Fruit fly (Drosophila melanogaster) whole organism, embryonic: Measurements from ENCODE around the gene CG31548.

ENCODE experiments used
- Ada2b ChIP-seq: fragments of 200-800 bp; sonication (Bioruptor generic); IDR thresholded peaks from 2 replicates; pipeline ENCODE4 v1.3.6; 2022; ENCODE audit warnings: missing biosample characterization, missing genetic modification characterization
- BEAF-32 ChIP-seq: fragments of 200-800 bp; sonication (Bioruptor generic); optimal IDR thresholded peaks from 3 replicates; lab custom pipeline; 2017; ENCODE audit warnings: missing biosample characterization, missing genetic modification characterization, mild to moderate bottlenecking, moderate library complexity, missing genetic modification reagents
- Bdp1 ChIP-seq: fragments of 200-800 bp; sonication (Bioruptor generic); optimal IDR thresholded peaks from 3 replicates; lab custom pipeline; 2016; ENCODE audit warnings: missing biosample characterization, missing genetic modification characterization
- C15 ChIP-seq: fragments of 200-800 bp; sonication (Bioruptor generic); IDR thresholded peaks from 3 replicates; pipeline ENCODE4 v1.3.6; 2022; ENCODE audit warnings: missing biosample characterization, missing genetic modification characterization
- CG10565 ChIP-seq: fragments of 200-800 bp; sonication (Bioruptor generic); optimal IDR thresholded peaks from 3 replicates; lab custom pipeline; 2016; ENCODE audit warnings: missing biosample characterization, mild to moderate bottlenecking, missing genetic modification characterization
- CG11398 ChIP-seq: fragments of 200-800 bp; sonication (Bioruptor generic); optimal IDR thresholded peaks from 2 replicates; lab custom pipeline; 2016; ENCODE audit warnings: missing biosample characterization, missing genetic modification characterization
- CG11695 ChIP-seq: fragments of 200-800 bp; sonication (Bioruptor generic); IDR thresholded peaks from 3 replicates; pipeline ENCODE4 v1.3.6; 2022; ENCODE audit warnings: missing biosample characterization, missing genetic modification characterization
- CG13123 ChIP-seq: fragments of 200-800 bp; sonication (Bioruptor generic); optimal IDR thresholded peaks from 2 replicates; lab custom pipeline; 2016; ENCODE audit warnings: missing biosample characterization, missing genetic modification characterization
- CG13287 ChIP-seq: fragments of 200-800 bp; sonication (Bioruptor generic); IDR thresholded peaks from 2 replicates; pipeline ENCODE4 v1.3.6; 2022; ENCODE audit warnings: missing biosample characterization, missing genetic modification characterization; ENCODE audit not compliant: partially characterized antibody
- CG14441 ChIP-seq: fragments of 200-800 bp; sonication (Bioruptor generic); IDR thresholded peaks from 2 replicates; pipeline ENCODE4 v1.3.6; 2022; ENCODE audit warnings: missing biosample characterization, missing genetic modification characterization
- CG15696 ChIP-seq: fragments of 200-800 bp; sonication (Bioruptor generic); optimal IDR thresholded peaks from 2 replicates; lab custom pipeline; 2019; ENCODE audit warnings: missing biosample characterization, mild to moderate bottlenecking, missing genetic modification characterization, moderate library complexity
- CG17802 ChIP-seq: fragments of 200-800 bp; sonication (Bioruptor generic); optimal IDR thresholded peaks from 2 replicates; lab custom pipeline; 2018; ENCODE audit warnings: missing biosample characterization, mild to moderate bottlenecking, missing genetic modification characterization, moderate library complexity
- CG17912 ChIP-seq: fragments of 200-800 bp; sonication (Bioruptor generic); optimal IDR thresholded peaks from 2 replicates; lab custom pipeline; 2018; ENCODE audit warnings: missing biosample characterization, mild to moderate bottlenecking, missing genetic modification characterization
- CG18619 ChIP-seq: fragments of 200-800 bp; sonication (Bioruptor generic); optimal IDR thresholded peaks from 3 replicates; lab custom pipeline; 2017; ENCODE audit warnings: missing biosample characterization, mild to moderate bottlenecking, missing genetic modification characterization
- CG30403 ChIP-seq: fragments of 200-800 bp; sonication (Bioruptor generic); optimal IDR thresholded peaks from 3 replicates; lab custom pipeline; 2016; ENCODE audit warnings: missing biosample characterization, missing genetic modification characterization
- CG4617 ChIP-seq: fragments of 200-800 bp; sonication (Bioruptor generic); optimal IDR thresholded peaks from 3 replicates; lab custom pipeline; 2016; ENCODE audit warnings: missing biosample characterization, missing genetic modification characterization, borderline replicate concordance
- CG5953 ChIP-seq: fragments of 200-800 bp; sonication (Bioruptor generic); IDR thresholded peaks from 2 replicates; pipeline ENCODE4 v1.3.6; 2022; ENCODE audit warnings: missing biosample characterization, missing genetic modification characterization
- CG8089 ChIP-seq: fragments of 200-800 bp; sonication (Bioruptor generic); optimal IDR thresholded peaks from 3 replicates; lab custom pipeline; 2016; ENCODE audit warnings: missing biosample characterization, missing genetic modification characterization
- CG8290 ChIP-seq, 3 experiments: fragments of 200-800 bp; sonication (Bioruptor generic); optimal IDR thresholded peaks; 2 replicates each; lab custom pipeline; 2016 to 2019; ENCODE audit warnings: missing biosample characterization in 3 of 3, missing genetic modification characterization in 3 of 3, mild to moderate bottlenecking in 2 of 3, moderate library complexity in 1 of 3
- CG8478 ChIP-seq: fragments of >200 bp; optimal IDR thresholded peaks from 2 replicates; lab custom pipeline; 2018
- Dp ChIP-seq: fragments of 200-800 bp; sonication (Bioruptor generic); optimal IDR thresholded peaks from 2 replicates; lab custom pipeline; 2018; ENCODE audit warnings: missing biosample characterization, mild to moderate bottlenecking, missing genetic modification characterization, moderate library complexity
- E2f1 ChIP-seq: fragments of 200-800 bp; sonication (Bioruptor generic); IDR thresholded peaks from 2 replicates; pipeline ENCODE4 v1.3.6; 2022; ENCODE audit warnings: missing biosample characterization, missing genetic modification characterization
- E2f2 ChIP-seq: fragments of 200-800 bp; sonication (Bioruptor generic); IDR thresholded peaks from 2 replicates; pipeline ENCODE4 v1.3.6; 2022; ENCODE audit warnings: missing biosample characterization, missing genetic modification characterization
- ERR ChIP-seq: fragments of 200-800 bp; sonication (Bioruptor generic); optimal IDR thresholded peaks from 2 replicates; lab custom pipeline; 2016; ENCODE audit warnings: missing biosample characterization, missing genetic modification characterization
- Gug ChIP-seq: fragments of 200-800 bp; sonication (Bioruptor generic); IDR thresholded peaks from 4 replicates; pipeline ENCODE4 v1.3.6; 2022; ENCODE audit warnings: missing biosample characterization, missing genetic modification characterization
- HmgZ ChIP-seq: fragments of 200-800 bp; sonication (Bioruptor generic); optimal IDR thresholded peaks from 2 replicates; lab custom pipeline; 2018; ENCODE audit warnings: missing biosample characterization, mild to moderate bottlenecking, missing genetic modification characterization
- Kr ChIP-seq: fragments of 200-800 bp; sonication (Bioruptor generic); optimal IDR thresholded peaks from 2 replicates; lab custom pipeline; 2017; ENCODE audit warnings: missing biosample characterization, mild to moderate bottlenecking, missing genetic modification characterization
- Mrtf ChIP-seq: fragments of 200-800 bp; sonication (Bioruptor generic); IDR thresholded peaks from 3 replicates; pipeline ENCODE4 v1.3.6; 2022; ENCODE audit warnings: missing biosample characterization, missing genetic modification characterization
- Nf-YC ChIP-seq: fragments of 200-800 bp; optimal IDR thresholded peaks from 3 replicates; lab custom pipeline; 2019; ENCODE audit warnings: missing biosample characterization, mild to moderate bottlenecking, missing genetic modification characterization, moderate library complexity
- Side ChIP-seq: fragments of 200-800 bp; sonication (Bioruptor generic); optimal IDR thresholded peaks from 2 replicates; lab custom pipeline; 2016; ENCODE audit warnings: missing biosample characterization, missing genetic modification characterization
- Sox100B ChIP-seq: fragments of 200-800 bp; sonication (Bioruptor generic); optimal IDR thresholded peaks from 3 replicates; lab custom pipeline; 2018; ENCODE audit warnings: missing biosample characterization, mild to moderate bottlenecking, missing genetic modification characterization
- Ssrp ChIP-seq: fragments of 200-800 bp; sonication (Bioruptor generic); optimal IDR thresholded peaks from 2 replicates; lab custom pipeline; 2018; ENCODE audit warnings: missing biosample characterization, mild to moderate bottlenecking, missing genetic modification characterization, moderate library complexity
- Taf1 ChIP-seq: fragments of 200-800 bp; sonication (Bioruptor generic); IDR thresholded peaks from 2 replicates; pipeline ENCODE4 v1.3.6; 2022; ENCODE audit warnings: missing biosample characterization, missing genetic modification characterization
- Xrp1 ChIP-seq: fragments of 200-800 bp; sonication (Bioruptor generic); IDR thresholded peaks from 2 replicates; pipeline ENCODE4 v1.3.6; 2022; ENCODE audit warnings: missing biosample characterization, missing genetic modification characterization
- al ChIP-seq: fragments of 200-800 bp; sonication (Bioruptor generic); IDR thresholded peaks from 2 replicates; pipeline ENCODE4 v1.3.6; 2022; ENCODE audit warnings: missing biosample characterization, missing genetic modification characterization
- amos ChIP-seq: fragments of 200-800 bp; sonication (Bioruptor generic); IDR thresholded peaks from 2 replicates; pipeline ENCODE4 v1.3.6; 2022; ENCODE audit warnings: missing biosample characterization, missing genetic modification characterization; ENCODE audit not compliant: partially characterized antibody
- cad ChIP-seq: fragments of >200 bp; optimal IDR thresholded peaks from 2 replicates; lab custom pipeline; 2017; ENCODE audit warnings: missing biosample characterization, missing genetic modification characterization
- caup ChIP-seq: fragments of 200-800 bp; sonication (Bioruptor generic); optimal IDR thresholded peaks from 3 replicates; lab custom pipeline; 2017; ENCODE audit warnings: missing biosample characterization, mild to moderate bottlenecking, missing genetic modification characterization, moderate library complexity; ENCODE audit not compliant: severe bottlenecking
- fd102C ChIP-seq: fragments of 200-800 bp; sonication (Bioruptor generic); optimal IDR thresholded peaks from 2 replicates; lab custom pipeline; 2018; ENCODE audit warnings: missing biosample characterization, mild to moderate bottlenecking, missing genetic modification characterization, moderate library complexity
- grn ChIP-seq: fragments of 200-800 bp; sonication (Bioruptor generic); optimal IDR thresholded peaks from 3 replicates; lab custom pipeline; 2017; ENCODE audit warnings: missing biosample characterization, missing genetic modification characterization
- h ChIP-seq: fragments of >200 bp; optimal IDR thresholded peaks from 2 replicates; lab custom pipeline; 2017
- hkb ChIP-seq, 2 experiments: fragments of 200-800 bp in 1 of 2; fragments of >200 bp in 1 of 2; sonication (Bioruptor generic) in 1 of 2; IDR thresholded peaks in 1 of 2; optimal IDR thresholded peaks in 1 of 2; 2 replicates each; pipeline versions ENCODE4 v1.3.6 to Lab custom; 2017 to 2022; ENCODE audit warnings: missing biosample characterization in 1 of 2, missing genetic modification characterization in 1 of 2
- ken ChIP-seq: fragments of 200-800 bp; sonication (Bioruptor generic); IDR thresholded peaks from 3 replicates; pipeline ENCODE4 v1.3.6; 2022; ENCODE audit warnings: missing biosample characterization, missing genetic modification characterization
- maf-S ChIP-seq: fragments of 200-800 bp; sonication (Bioruptor generic); optimal IDR thresholded peaks from 2 replicates; lab custom pipeline; 2016; ENCODE audit warnings: missing biosample characterization, missing genetic modification characterization
- mirr ChIP-seq: fragments of 200-800 bp; sonication (Bioruptor generic); optimal IDR thresholded peaks from 3 replicates; lab custom pipeline; 2018; ENCODE audit warnings: missing biosample characterization, mild to moderate bottlenecking, missing genetic modification characterization
- nau ChIP-seq: fragments of 200-800 bp; sonication (Bioruptor generic); optimal IDR thresholded peaks from 3 replicates; lab custom pipeline; 2017; ENCODE audit warnings: missing biosample characterization, mild to moderate bottlenecking, missing genetic modification characterization, missing genetic modification reagents
- nmo ChIP-seq: fragments of 200-800 bp; sonication (Bioruptor generic); optimal IDR thresholded peaks from 2 replicates; lab custom pipeline; 2018; ENCODE audit warnings: missing biosample characterization, mild to moderate bottlenecking, missing genetic modification characterization, moderate library complexity
- pita ChIP-seq: fragments of 200-800 bp; sonication (Bioruptor generic); optimal IDR thresholded peaks from 2 replicates; lab custom pipeline; 2017; ENCODE audit warnings: missing biosample characterization, mild to moderate bottlenecking, missing genetic modification characterization
- sd ChIP-seq: fragments of 200-800 bp; sonication (Bioruptor generic); optimal IDR thresholded peaks from 3 replicates; lab custom pipeline; 2018; ENCODE audit warnings: missing biosample characterization, mild to moderate bottlenecking, missing genetic modification characterization, moderate library complexity
- stc ChIP-seq: fragments of 200-800 bp; sonication (Bioruptor generic); IDR thresholded peaks from 2 replicates; pipeline ENCODE4 v1.3.6; 2022; ENCODE audit warnings: missing biosample characterization, missing genetic modification characterization
- unpg ChIP-seq: fragments of 200-800 bp; sonication (Bioruptor generic); optimal IDR thresholded peaks from 3 replicates; lab custom pipeline; 2018; ENCODE audit warnings: missing biosample characterization, mild to moderate bottlenecking, missing genetic modification characterization, moderate library complexity

The CG31548 gene

DNA sequence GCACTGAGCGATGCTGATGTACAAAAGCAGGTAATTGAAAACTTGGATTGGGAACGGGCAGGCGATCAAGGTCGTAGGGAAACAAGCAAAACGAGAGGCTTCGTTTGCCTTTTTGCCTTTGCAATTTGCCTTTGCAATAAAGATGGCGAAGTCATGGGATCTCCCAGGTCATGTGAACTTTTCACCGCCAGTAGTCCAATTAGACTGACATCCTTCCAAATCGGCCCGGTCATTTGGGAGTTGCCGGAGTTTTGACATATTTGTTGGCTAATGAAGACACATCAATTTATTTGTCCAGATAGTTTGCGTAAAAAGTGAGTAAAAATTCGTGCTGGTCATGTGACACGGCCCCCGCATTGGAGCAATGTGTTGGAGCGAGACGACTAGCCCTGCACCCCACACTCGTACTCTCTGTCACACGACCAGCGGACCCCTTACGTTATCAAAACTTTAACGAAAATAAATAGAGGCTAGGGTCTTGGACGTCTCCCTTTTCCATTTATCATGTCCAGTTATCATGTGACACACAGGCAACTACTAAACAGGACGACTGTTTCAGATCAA lies 44.6 kb downstream of the CG31548 start (continued):
- TF ChIP-seq C15 (GFP tag; lab: Robert Waterston, UW), result no peak
- TF ChIP-seq CG17912, result no peak
- peak; percentile 31 for TF ChIP-seq HmgZ (tag; lab: Kevin White, UChicago)
- no peak for TF ChIP-seq sd (tag; lab: Kevin White, UChicago)
- no peak for TF ChIP-seq CG14441 (GFP tag; lab: Robert Waterston, UW)
- TF ChIP-seq CG13123 (GFP tag; lab: Kevin White, UChicago), result no peak
- no peak for TF ChIP-seq CG11695 (GFP tag; lab: Robert Waterston, UW)
- no peak for TF ChIP-seq BEAF-32 (GFP tag; lab: Kevin White, UChicago)
- TF ChIP-seq CG8290 (GFP tag; optimal IDR thresholded peaks at IDR 0.05; lab: Kevin White, UChicago), result no peak
- TF ChIP-seq CG8290 (tag; optimal IDR thresholded peaks at IDR 0.05; lab: Kevin White, UChicago), result peak in 1 of 2 experiments; percentile 19
- no peak for TF ChIP-seq fd102C
- no peak for TF ChIP-seq Kr (GFP tag; lab: Kevin White, UChicago)
- no peak for TF ChIP-seq E2f1 (GFP tag; lab: Robert Waterston, UW)
- TF ChIP-seq CG30403 (GFP tag; lab: Kevin White, UChicago), result no peak
- TF ChIP-seq amos (GFP tag; lab: Robert Waterston, UW), result peak; percentile 33; the same call in 1 of the 2 replicates
- TF ChIP-seq hkb (optimal IDR thresholded peaks at IDR 0.05; lab: Kevin White, UChicago), result no peak
- no peak for TF ChIP-seq hkb (GFP tag; IDR thresholded peaks at IDR 0.05; lab: Robert Waterston, UW)
- TF ChIP-seq Side (GFP tag; lab: Kevin White, UChicago), result no peak
- no peak for TF ChIP-seq CG15696
- no peak for TF ChIP-seq pita
- no peak for TF ChIP-seq Ada2b (GFP tag; lab: Robert Waterston, UW)
- TF ChIP-seq Gug (GFP tag; lab: Robert Waterston, UW), result no peak
- TF ChIP-seq nau (GFP tag; lab: Kevin White, UChicago), result no peak
- no peak for TF ChIP-seq h (lab: Kevin White, UChicago)
- TF ChIP-seq Sox100B (GFP tag; lab: Kevin White, UChicago), result no peak
- no peak for TF ChIP-seq Bdp1 (GFP tag; lab: Kevin White, UChicago)
- no peak for TF ChIP-seq grn (GFP tag; lab: Kevin White, UChicago)
- TF ChIP-seq ERR, result no peak
- no peak for TF ChIP-seq CG18619 (GFP tag; lab: Kevin White, UChicago)
- no peak for TF ChIP-seq CG8089
- no peak for TF ChIP-seq maf-S (GFP tag; lab: Kevin White, UChicago)
- no peak for TF ChIP-seq CG17802 (tag; lab: Kevin White, UChicago)
- TF ChIP-seq CG11398 (GFP tag; lab: Kevin White, UChicago), result no peak
- TF ChIP-seq caup (GFP tag; lab: Kevin White, UChicago), result no peak
- TF ChIP-seq CG10565 (GFP tag; lab: Kevin White, UChicago), result no peak
- no peak for TF ChIP-seq nmo (GFP tag; lab: Kevin White, UChicago)
- TF ChIP-seq unpg, result no peak
- TF ChIP-seq CG4617 (GFP tag; lab: Kevin White, UChicago), result peak; percentile 47
- TF ChIP-seq Taf1, result no peak
- peak; percentile 17 for TF ChIP-seq CG8478
- TF ChIP-seq Dp (GFP tag; lab: Kevin White, UChicago), result no peak
- TF ChIP-seq al (GFP tag; lab: Robert Waterston, UW), result no peak
- TF ChIP-seq mirr (GFP tag; lab: Kevin White, UChicago), result peak; percentile 24
- TF ChIP-seq cad (GFP tag; lab: Kevin White, UChicago), result peak; percentile 39
- TF ChIP-seq stc (GFP tag; lab: Robert Waterston, UW), result no peak
- no peak for TF ChIP-seq Xrp1 (GFP tag; lab: Robert Waterston, UW)
- TF ChIP-seq Mrtf, result no peak
- TF ChIP-seq CG13287 (GFP tag; lab: Robert Waterston, UW), result no peak; the same call in 1 of the 2 replicates
- no peak for TF ChIP-seq CG5953 (GFP tag; lab: Robert Waterston, UW)
- TF ChIP-seq Nf-YC (tag; lab: Kevin White, UChicago), result peak; percentile 63
- no peak for TF ChIP-seq Ssrp (tag; lab: Kevin White, UChicago)
- no peak for TF ChIP-seq ken (GFP tag; lab: Robert Waterston, UW)
- no peak for TF ChIP-seq E2f2 (GFP tag; lab: Robert Waterston, UW)
